Fruit fly (Drosophila melanogaster): ENCODE data around the gene GstO1.

DNA sequence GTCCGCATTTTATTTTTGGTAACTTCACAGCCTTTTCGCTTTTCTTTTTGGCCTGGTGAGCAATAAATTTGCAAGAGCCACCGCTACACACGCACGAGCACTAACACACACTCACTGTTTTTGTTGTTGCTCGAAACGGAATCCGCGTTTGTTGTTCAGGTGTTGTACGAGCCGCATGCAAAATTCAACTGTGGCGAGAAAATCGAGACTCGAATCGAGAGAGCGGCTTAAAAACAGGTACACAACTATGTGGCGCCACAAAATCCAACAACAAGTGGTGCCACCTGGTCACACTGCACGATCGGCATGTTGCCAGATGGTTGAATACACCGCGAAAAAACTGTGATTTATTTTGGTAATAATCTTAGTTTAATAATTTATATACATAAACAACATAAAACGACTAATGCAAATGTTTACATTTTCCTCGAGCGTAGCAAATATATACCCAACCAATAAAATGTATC lies 17.7 kb downstream of the GstO1 start, which contains the start of gene CG43163:
- TF ChIP-seq usp (GFP tag; optimal IDR thresholded peaks at IDR 0.05) (no peak), CG8478 (optimal IDR thresholded peaks at IDR 0.05) (no peak), psq (optimal IDR thresholded peaks at IDR 0.05) (no peak)

All from whole organism.